Worm (Caenorhabditis elegans) whole organism, L4 larva: ENCODE data around the gene B0496.1.

Experiments
- F44E2.7 ChIP-seq: fragments of 200-800 bp; sonication (Bioruptor generic); IDR thresholded peaks from 2 replicates; pipeline ENCODE4 v2.1.2; 2022; ENCODE audit warnings: missing genetic modification characterization, missing compliant biosample characterization
- F49E8.2 ChIP-seq: sonication (generic microtip); optimal IDR thresholded peaks from 2 replicates; lab custom pipeline; 2016; ENCODE audit warnings: missing compliant biosample characterization, mild to moderate bottlenecking, missing genetic modification characterization, borderline replicate concordance
- R02D3.7 ChIP-seq: fragments of 150-350 bp; sonication (generic microtip); optimal IDR thresholded peaks from 3 replicates; lab custom pipeline; 2014; ENCODE audit warnings: missing biosample characterization, missing genetic modification characterization
- T20F7.1 ChIP-seq: fragments of 200-800 bp; sonication (Bioruptor generic); optimal IDR thresholded peaks from 2 replicates; lab custom pipeline; 2018; ENCODE audit warnings: mild to moderate bottlenecking, missing genetic modification characterization, missing compliant biosample characterization
- Y5F2A.4 ChIP-seq: fragments of 200-800 bp; sonication (Bioruptor generic); optimal IDR thresholded peaks from 2 replicates; lab custom pipeline; 2018; ENCODE audit warnings: mild to moderate bottlenecking, missing genetic modification characterization, missing compliant biosample characterization
- aha-1 ChIP-seq: fragments of 150-350 bp; peaks from one replicate; lab custom pipeline; 2014; ENCODE audit warnings: missing biosample characterization, missing genetic modification characterization
- arid-1 ChIP-seq: fragments of 200-800 bp; sonication (Bioruptor generic); conservative IDR thresholded peaks from 2 replicates; pipeline ENCODE4 v1.3.6; 2022; ENCODE audit warnings: missing genetic modification reagents, missing genetic modification characterization, missing compliant biosample characterization
- attf-4 ChIP-seq: sonication (generic microtip); optimal IDR thresholded peaks from 3 replicates; lab custom pipeline; 2017; ENCODE audit warnings: missing biosample characterization, missing genetic modification characterization
- ceh-20 ChIP-seq: fragments of 200-800 bp; sonication (Bioruptor generic); IDR thresholded peaks from 2 replicates; pipeline ENCODE4 v1.3.6; 2022; ENCODE audit warnings: missing genetic modification reagents, missing genetic modification characterization, missing compliant biosample characterization
- ceh-32 ChIP-seq: sonication (generic microtip); optimal IDR thresholded peaks from 2 replicates; lab custom pipeline; 2016; ENCODE audit warnings: mild to moderate bottlenecking, missing genetic modification characterization, missing compliant biosample characterization; ENCODE audit not compliant: poor library complexity
- ceh-62 ChIP-seq: sonication (generic microtip); optimal IDR thresholded peaks from 2 replicates; lab custom pipeline; 2017; ENCODE audit warnings: missing biosample characterization, missing genetic modification characterization
- ces-1 ChIP-seq: fragments of 150-350 bp; sonication (generic microtip); optimal IDR thresholded peaks from 4 replicates; lab custom pipeline; 2014; ENCODE audit warnings: missing biosample characterization, missing genetic modification reagents, missing genetic modification characterization
- daf-19 ChIP-seq: fragments of 200-800 bp; sonication (Bioruptor generic); conservative IDR thresholded peaks from 2 replicates; pipeline ENCODE4 v1.3.6; 2022; ENCODE audit warnings: missing genetic modification characterization, missing compliant biosample characterization
- dmd-6 ChIP-seq: fragments of 200-800 bp; sonication (Bioruptor generic); IDR thresholded peaks from 2 replicates; pipeline ENCODE4 v1.3.6; 2022; ENCODE audit warnings: missing genetic modification reagents, missing genetic modification characterization, missing compliant biosample characterization
- dmd-8 ChIP-seq: fragments of 200-800 bp; sonication (Bioruptor generic); IDR thresholded peaks from 2 replicates; pipeline ENCODE4 v1.3.6; 2022; ENCODE audit warnings: missing genetic modification characterization, missing compliant biosample characterization
- dmd-9 ChIP-seq: fragments of 200-800 bp; sonication (Bioruptor generic); IDR thresholded peaks from 2 replicates; pipeline ENCODE4 v1.3.6; 2022; ENCODE audit warnings: missing genetic modification reagents, missing genetic modification characterization, missing compliant biosample characterization
- dve-1 ChIP-seq: sonication (generic microtip); optimal IDR thresholded peaks from 2 replicates; lab custom pipeline; 2017; ENCODE audit warnings: antibody characterized with exemption, mild to moderate bottlenecking, missing genetic modification characterization, missing compliant biosample characterization; ENCODE audit not compliant: insufficient read depth
- egl-27 ChIP-seq: sonication (generic microtip); optimal IDR thresholded peaks from 3 replicates; lab custom pipeline; 2017; ENCODE audit warnings: missing biosample characterization, missing genetic modification reagents, missing genetic modification characterization
- egl-43 ChIP-seq: fragments of 200-800 bp; sonication (Bioruptor generic); IDR thresholded peaks from 2 replicates; pipeline ENCODE4 v1.3.6; 2022; ENCODE audit warnings: missing genetic modification reagents, missing genetic modification characterization, missing compliant biosample characterization
- hif-1 ChIP-seq, 2 experiments: sonication (generic microtip); optimal IDR thresholded peaks; 2 replicates each; lab custom pipeline; 2016 to 2017; ENCODE audit warnings: missing compliant biosample characterization in 2 of 2, missing genetic modification characterization in 2 of 2, missing genetic modification reagents in 2 of 2, missing genotype in 2 of 2, mild to moderate bottlenecking in 1 of 2
- hlh-30 ChIP-seq: sonication (generic microtip); optimal IDR thresholded peaks from 2 replicates; lab custom pipeline; 2017; ENCODE audit warnings: antibody characterized with exemption, mild to moderate bottlenecking, missing genetic modification characterization, missing compliant biosample characterization; ENCODE audit not compliant: insufficient read depth
- lin-13 ChIP-seq: fragments of 150-350 bp; optimal IDR thresholded peaks from 2 replicates; lab custom pipeline; 2014; ENCODE audit warnings: missing biosample characterization, missing genetic modification reagents, missing genetic modification characterization
- lin-38 ChIP-seq: fragments of 200-800 bp; sonication (Bioruptor generic); IDR thresholded peaks from 2 replicates; pipeline ENCODE4 v1.3.6; 2022; ENCODE audit warnings: missing genetic modification reagents, missing genetic modification characterization, missing compliant biosample characterization
- lin-39 ChIP-seq: fragments of 150-350 bp; optimal IDR thresholded peaks from 2 replicates; lab custom pipeline; 2014; ENCODE audit warnings: missing biosample characterization, missing genetic modification reagents, missing genetic modification characterization
- lsy-2 ChIP-seq, 2 experiments: fragments of 150-350 bp in 1 of 2; sonication (generic microtip) in 1 of 2; optimal IDR thresholded peaks; 2 replicates each; lab custom pipeline; 2014 to 2017; ENCODE audit warnings: missing biosample characterization in 2 of 2, missing genetic modification characterization in 2 of 2
- madf-5 ChIP-seq, 2 experiments: fragments of 200-800 bp; sonication (Bioruptor generic); IDR thresholded peaks; 2 replicates each; pipeline ENCODE4 v1.3.6; 2022; ENCODE audit warnings: missing compliant biosample characterization in 2 of 2, missing genetic modification characterization in 2 of 2
- mdl-1 ChIP-seq, 2 experiments: fragments of 150-350 bp in 1 of 2; sonication (generic microtip) in 1 of 2; optimal IDR thresholded peaks; 2 replicates each; lab custom pipeline; 2014 to 2017; ENCODE audit warnings: missing biosample characterization in 2 of 2, missing genetic modification characterization in 2 of 2
- mdt-29 ChIP-seq: fragments of 200-800 bp; sonication (Bioruptor generic); IDR thresholded peaks from 2 replicates; pipeline ENCODE4 v1.3.6; 2022; ENCODE audit warnings: missing genetic modification reagents, missing genetic modification characterization, missing compliant biosample characterization
- mep-1 ChIP-seq: fragments of 150-350 bp; sonication (generic microtip); optimal IDR thresholded peaks from 3 replicates; lab custom pipeline; 2014; ENCODE audit warnings: missing biosample characterization, missing genetic modification characterization
- mes-2 ChIP-seq: sonication (generic microtip); optimal IDR thresholded peaks from 2 replicates; lab custom pipeline; 2016; ENCODE audit warnings: missing genotype, mild to moderate bottlenecking, missing genetic modification characterization, missing compliant biosample characterization; ENCODE audit not compliant: poor library complexity, severe bottlenecking
- mxl-2 ChIP-seq: fragments of 200-800 bp; sonication (Bioruptor generic); conservative IDR thresholded peaks from 2 replicates; pipeline ENCODE4 v1.3.6; 2022; ENCODE audit warnings: missing genetic modification reagents, missing genetic modification characterization, missing compliant biosample characterization
- mxl-3 ChIP-seq: fragments of 200-800 bp; sonication (Bioruptor generic); optimal IDR thresholded peaks from 2 replicates; lab custom pipeline; 2018; ENCODE audit warnings: mild to moderate bottlenecking, missing genetic modification characterization, missing compliant biosample characterization
- nhr-10 ChIP-seq: fragments of 150-350 bp; optimal IDR thresholded peaks from 2 replicates; lab custom pipeline; 2014; ENCODE audit warnings: missing biosample characterization, missing genetic modification characterization
- nhr-111 ChIP-seq: fragments of 200-800 bp; sonication (Bioruptor generic); optimal IDR thresholded peaks from 2 replicates; lab custom pipeline; 2018; ENCODE audit warnings: mild to moderate bottlenecking, missing genetic modification characterization, missing compliant biosample characterization
- nhr-25 ChIP-seq: sonication (generic microtip); optimal IDR thresholded peaks from 2 replicates; lab custom pipeline; 2017; ENCODE audit warnings: missing genetic modification characterization, mild to moderate bottlenecking, missing compliant biosample characterization, antibody characterized with exemption, moderate library complexity, borderline replicate concordance; ENCODE audit not compliant: insufficient read depth
- nhr-41 ChIP-seq: fragments of 200-800 bp; sonication (Bioruptor generic); IDR thresholded peaks from 2 replicates; pipeline ENCODE4 v1.3.6; 2022; ENCODE audit warnings: missing genetic modification reagents, missing genetic modification characterization, missing compliant biosample characterization
- nhr-42 ChIP-seq: fragments of 200-800 bp; sonication (Bioruptor generic); IDR thresholded peaks from 2 replicates; pipeline ENCODE4 v1.3.6; 2022; ENCODE audit warnings: missing genetic modification characterization, missing compliant biosample characterization
- nhr-48 ChIP-seq: sonication (generic microtip); optimal IDR thresholded peaks from 2 replicates; lab custom pipeline; 2016; ENCODE audit warnings: mild to moderate bottlenecking, missing genetic modification characterization, missing compliant biosample characterization
- pqm-1 ChIP-seq: sonication (generic microtip); optimal IDR thresholded peaks from 2 replicates; lab custom pipeline; 2017; ENCODE audit warnings: missing biosample characterization, missing genetic modification characterization
- set-16 ChIP-seq: fragments of 200-800 bp; sonication (Bioruptor generic); IDR thresholded peaks from 2 replicates; pipeline ENCODE4 v1.3.6; 2022; ENCODE audit warnings: missing genetic modification reagents, missing genetic modification characterization, missing compliant biosample characterization
- skn-1 ChIP-seq: fragments of 150-350 bp; optimal IDR thresholded peaks from 2 replicates; lab custom pipeline; 2014; ENCODE audit warnings: missing biosample characterization, missing genetic modification characterization
- snpc-4 ChIP-seq: fragments of 150-350 bp; optimal IDR thresholded peaks from 2 replicates; lab custom pipeline; 2014; ENCODE audit warnings: missing biosample characterization, missing genetic modification characterization
- spr-1 ChIP-seq: sonication (generic microtip); optimal IDR thresholded peaks from 2 replicates; lab custom pipeline; 2016; ENCODE audit warnings: mild to moderate bottlenecking, missing genetic modification characterization, missing compliant biosample characterization
- unc-39 ChIP-seq: sonication (generic microtip); optimal IDR thresholded peaks from 2 replicates; lab custom pipeline; 2017; ENCODE audit warnings: missing biosample characterization, missing genetic modification characterization
- unc-62 ChIP-seq, 3 experiments: fragments of 150-350 bp in 1 of 3; sonication (generic microtip); optimal IDR thresholded peaks in 2 of 3; peaks in 1 of 3; 1 replicate in 1 of 3; 2 replicates in 2 of 3; lab custom pipeline; 2014 to 2017; ENCODE audit warnings: missing biosample characterization in 3 of 3, missing genetic modification characterization in 3 of 3, missing genetic modification reagents in 3 of 3, missing genotype in 1 of 3
- zip-2 ChIP-seq: fragments of 150-350 bp; optimal IDR thresholded peaks from 2 replicates; lab custom pipeline; 2014; ENCODE audit warnings: missing biosample characterization, missing genetic modification characterization
- ztf-11 ChIP-seq: fragments of 150-350 bp; optimal IDR thresholded peaks from 2 replicates; lab custom pipeline; 2014; ENCODE audit warnings: missing biosample characterization, missing genetic modification characterization
- ztf-7 ChIP-seq: fragments of 150-350 bp; optimal IDR thresholded peaks from 2 replicates; lab custom pipeline; 2014; ENCODE audit warnings: missing biosample characterization, missing genetic modification characterization

Gene B0496.1

ce11 chrIV:7486201-7486947 lies 40.3 kb downstream of the B0496.1 start, which contains the start of the genes his-61 and his-62 (continued):
- TF ChIP-seq nhr-10 (tag; lab: Kevin White, UChicago) = peak; percentile 6
- peak; percentile 10 for TF ChIP-seq F49E8.2 (tag; lab: Kevin White, UChicago)
- TF ChIP-seq hlh-30 = peak; percentile 11
- no peak for TF ChIP-seq nhr-111 (GFP tag; lab: Kevin White, UChicago)
- 0 out of 2 replicates have a peak, but pooled peaks have one; percentile 20 for TF ChIP-seq nhr-41 (GFP tag; lab: Robert Waterston, UW)
- TF ChIP-seq mep-1 (tag; lab: Kevin White, UChicago) = peak; percentile 90
- no peak for TF ChIP-seq ztf-11
- no peak for TF ChIP-seq egl-27 (tag; lab: Kevin White, UChicago)
- TF ChIP-seq ces-1 = no peak
- TF ChIP-seq mdt-29 = no peak
- peak in 1 of 2 experiments; percentile 22 for TF ChIP-seq hif-1 (tag; optimal IDR thresholded peaks at IDR 0.05; lab: Kevin White, UChicago)
- no peak for TF ChIP-seq snpc-4 (tag; lab: Kevin White, UChicago)
- TF ChIP-seq dmd-9 (GFP tag; lab: Robert Waterston, UW) = no peak
- no peak for TF ChIP-seq mxl-2
- peak; percentile 67 for TF ChIP-seq T20F7.1
- TF ChIP-seq dmd-6 = peak; percentile 79
- peak; percentile 98 for TF ChIP-seq dve-1 (tag; lab: Kevin White, UChicago)
- no peak for TF ChIP-seq skn-1 (tag; lab: Kevin White, UChicago)
- no peak for TF ChIP-seq zip-2 (tag; lab: Kevin White, UChicago)
- no peak for TF ChIP-seq ztf-7 (tag; lab: Kevin White, UChicago)
- peak; percentile 4; the same call in 1 of the 2 replicates for TF ChIP-seq arid-1 (GFP tag; lab: Robert Waterston, UW)
- TF ChIP-seq Y5F2A.4 = no peak
- TF ChIP-seq lin-13 (GFP tag; lab: Kevin White, UChicago) = peak; percentile 36
- TF ChIP-seq R02D3.7 (tag; lab: Kevin White, UChicago) = no peak
- peak; percentile 27; the same call in 1 of the 2 replicates for TF ChIP-seq set-16 (GFP tag; lab: Robert Waterston, UW)
- no peak for TF ChIP-seq ceh-20 (GFP tag; lab: Robert Waterston, UW)
- no peak for TF ChIP-seq ceh-62 (tag; lab: Kevin White, UChicago)
- no peak for TF ChIP-seq mxl-3
- peak; percentile 61 for TF ChIP-seq egl-43 (GFP tag; lab: Robert Waterston, UW)
- TF ChIP-seq mdl-1 (tag; optimal IDR thresholded peaks at IDR 0.05; lab: Kevin White, UChicago) = no peak
- TF ChIP-seq F44E2.7 = no peak; the same call in 1 of the 2 replicates
- peak; percentile 79; the same call in 1 of the 2 replicates for TF ChIP-seq nhr-42
- TF ChIP-seq lsy-2 (tag; optimal IDR thresholded peaks at IDR 0.05; lab: Kevin White, UChicago) = peak in 1 of 2 experiments; percentile 79
- TF ChIP-seq aha-1 = peak; percentile 82
- peak; percentile 76 for TF ChIP-seq lin-38 (GFP tag; lab: Robert Waterston, UW)
- TF ChIP-seq mes-2 (tag; lab: Kevin White, UChicago) = peak; percentile 83
- TF ChIP-seq pqm-1 (tag; lab: Kevin White, UChicago) = peak; percentile 30
- no peak for TF ChIP-seq spr-1
- peak in 1 of 2 experiments; percentile 87 for TF ChIP-seq unc-62 (GFP tag; optimal IDR thresholded peaks at IDR 0.05 in 1 of 2; lab: Kevin White, UChicago)
- TF ChIP-seq unc-62 (tag; optimal IDR thresholded peaks at IDR 0.05; lab: Kevin White, UChicago) = no peak
- no peak for TF ChIP-seq daf-19 (GFP tag; lab: Robert Waterston, UW)
- TF ChIP-seq nhr-25 (tag; lab: Kevin White, UChicago) = peak; percentile 8
- peak; percentile 68; the same call in 1 of the 2 replicates for TF ChIP-seq dmd-8 (GFP tag; lab: Robert Waterston, UW)
- peak; percentile 97 for TF ChIP-seq nhr-48 (tag; lab: Kevin White, UChicago)
- no peak for TF ChIP-seq madf-5 (GFP tag; IDR thresholded peaks at IDR 0.05; lab: Robert Waterston, UW)
- TF ChIP-seq lin-39 (tag; lab: Kevin White, UChicago) = no peak
- TF ChIP-seq attf-4 = no peak
- TF ChIP-seq unc-39 = no peak
- TF ChIP-seq ceh-32 = no peak
